Worm (Caenorhabditis elegans) whole organism, L1 larva: Measurements from ENCODE around the gene R04B5.11.
A peak's percentile ranks its signal among the peaks of the same experiment; 100 is the strongest.

Experiments
- C04F5.9 ChIP-seq: sonication (generic microtip); optimal IDR thresholded peaks from 2 replicates; lab custom pipeline; 2016; ENCODE audit warnings: missing genetic modification characterization, missing compliant biosample characterization
- C34B4.2 ChIP-seq: sonication (generic microtip); optimal IDR thresholded peaks from 2 replicates; lab custom pipeline; 2017; ENCODE audit warnings: mild to moderate bottlenecking, missing genetic modification characterization, missing compliant biosample characterization
- F16B12.6 ChIP-seq: fragments of 150-350 bp; optimal IDR thresholded peaks from 2 replicates; lab custom pipeline; 2014; ENCODE audit warnings: missing biosample characterization, missing genetic modification characterization
- Y116A8C.19 ChIP-seq: sonication (generic microtip); optimal IDR thresholded peaks from 2 replicates; lab custom pipeline; 2016; ENCODE audit warnings: missing compliant biosample characterization, missing genetic modification characterization, borderline replicate concordance
- aha-1 ChIP-seq: fragments of 150-350 bp; optimal IDR thresholded peaks from 2 replicates; lab custom pipeline; 2014; ENCODE audit warnings: missing biosample characterization, missing genetic modification characterization
- aly-2 ChIP-seq: fragments of 150-350 bp; optimal IDR thresholded peaks from 2 replicates; lab custom pipeline; 2014; ENCODE audit warnings: missing biosample characterization, missing genetic modification characterization
- blmp-1 ChIP-seq: fragments of 150-350 bp; optimal IDR thresholded peaks from 2 replicates; lab custom pipeline; 2014; ENCODE audit warnings: missing biosample characterization, missing genetic modification characterization
- ceh-82 ChIP-seq, 3 experiments: fragments of 150-350 bp in 1 of 3; sonication (generic microtip) in 2 of 3; optimal IDR thresholded peaks; 2 replicates each; lab custom pipeline; 2014 to 2017; ENCODE audit warnings: missing biosample characterization in 3 of 3, missing genetic modification characterization in 3 of 3
- ceh-90 ChIP-seq: sonication (generic microtip); optimal IDR thresholded peaks from 2 replicates; lab custom pipeline; 2016; ENCODE audit warnings: missing genetic modification characterization, missing compliant biosample characterization
- dsc-1 ChIP-seq: sonication (generic microtip); optimal IDR thresholded peaks from 2 replicates; lab custom pipeline; 2016; ENCODE audit warnings: mild to moderate bottlenecking, missing genetic modification characterization, missing compliant biosample characterization
- efl-1 ChIP-seq, 4 experiments: fragments of 150-350 bp; optimal IDR thresholded peaks in 3 of 4; peaks in 1 of 4; 1 replicate in 1 of 4; 2 replicates in 3 of 4; lab custom pipeline; 2014; ENCODE audit warnings: missing biosample characterization in 2 of 4, missing genetic modification characterization in 2 of 4, missing genetic modification reagents in 2 of 4
- efl-3 ChIP-seq: fragments of 200-800 bp; sonication (Bioruptor generic); optimal IDR thresholded peaks from 2 replicates; lab custom pipeline; 2018; ENCODE audit warnings: mild to moderate bottlenecking, missing genetic modification characterization, missing compliant biosample characterization
- egl-27 ChIP-seq, 2 experiments: fragments of 150-350 bp in 1 of 2; sonication (generic microtip); optimal IDR thresholded peaks; 3 replicates each; lab custom pipeline; 2017 to 2018; ENCODE audit warnings: missing biosample characterization in 2 of 2, missing genetic modification characterization in 2 of 2, missing genetic modification reagents in 2 of 2
- elt-2 ChIP-seq: sonication (generic microtip); optimal IDR thresholded peaks from 2 replicates; lab custom pipeline; 2016; ENCODE audit warnings: missing genetic modification characterization, mild to moderate bottlenecking, inconsistent platforms, missing compliant biosample characterization, missing genetic modification reagents
- elt-3 ChIP-seq, 6 experiments: fragments of 150-350 bp in 1 of 6; sonication (generic microtip); optimal IDR thresholded peaks; 2 replicates each; lab custom pipeline; 2017 to 2018; ENCODE audit warnings: missing biosample characterization in 6 of 6, missing genetic modification characterization in 6 of 6, inconsistent platforms in 1 of 6
- ets-5 ChIP-seq: fragments of 200-800 bp; sonication (Bioruptor generic); IDR thresholded peaks from 2 replicates; pipeline ENCODE4 v1.3.6; 2022; ENCODE audit warnings: missing genetic modification characterization, missing compliant biosample characterization
- fkh-4 ChIP-seq: sonication (generic microtip); optimal IDR thresholded peaks from 2 replicates; lab custom pipeline; 2016; ENCODE audit warnings: missing compliant biosample characterization, missing genetic modification characterization, borderline replicate concordance
- grh-1 ChIP-seq: fragments of 200-800 bp; sonication (Bioruptor generic); IDR thresholded peaks from 2 replicates; pipeline ENCODE4 v1.3.6; 2022; ENCODE audit warnings: missing genetic modification reagents, missing genetic modification characterization, missing compliant biosample characterization
- hpl-2 ChIP-seq: fragments of 150-350 bp; optimal IDR thresholded peaks from 2 replicates; lab custom pipeline; 2014; ENCODE audit warnings: missing biosample characterization, missing genetic modification reagents, missing genetic modification characterization
- isw-1 ChIP-seq: fragments of 200-800 bp; sonication (Bioruptor generic); IDR thresholded peaks from 2 replicates; pipeline ENCODE4 v1.3.6; 2022; ENCODE audit warnings: missing genetic modification characterization, missing compliant biosample characterization
- jun-1 ChIP-seq: fragments of 150-350 bp; optimal IDR thresholded peaks from 2 replicates; lab custom pipeline; 2014; ENCODE audit warnings: missing biosample characterization, missing genetic modification reagents, missing genetic modification characterization
- lin-13 ChIP-seq: fragments of 150-350 bp; optimal IDR thresholded peaks from 2 replicates; lab custom pipeline; 2014; ENCODE audit warnings: missing biosample characterization, missing genetic modification reagents, missing genetic modification characterization
- lin-14 ChIP-seq: fragments of 200-800 bp; sonication (Bioruptor generic); optimal IDR thresholded peaks from 2 replicates; lab custom pipeline; 2018; ENCODE audit warnings: mild to moderate bottlenecking, missing genetic modification characterization, moderate library complexity, missing compliant biosample characterization
- lin-15B ChIP-seq: fragments of 150-350 bp; sonication (generic microtip); optimal IDR thresholded peaks from 3 replicates; lab custom pipeline; 2014; ENCODE audit warnings: missing biosample characterization, missing genetic modification characterization
- lin-35 ChIP-seq, 2 experiments: fragments of 150-350 bp; optimal IDR thresholded peaks; 2 replicates each; lab custom pipeline; 2014; ENCODE audit warnings: missing biosample characterization in 2 of 2, missing genetic modification characterization in 2 of 2, missing genetic modification reagents in 2 of 2
- lsy-2 ChIP-seq, 2 experiments: fragments of 150-350 bp; optimal IDR thresholded peaks; 2 replicates each; lab custom pipeline; 2014; ENCODE audit warnings: missing biosample characterization in 2 of 2, missing genetic modification characterization in 2 of 2
- mab-9 ChIP-seq: fragments of 200-800 bp; sonication (Bioruptor generic); IDR thresholded peaks from 2 replicates; pipeline ENCODE4 v1.3.6; 2022; ENCODE audit warnings: missing genetic modification reagents, missing genetic modification characterization, missing compliant biosample characterization
- mdl-1 ChIP-seq, 2 experiments: fragments of 150-350 bp; optimal IDR thresholded peaks; 2 replicates each; lab custom pipeline; 2014 to 2017; ENCODE audit warnings: missing biosample characterization in 2 of 2, missing genetic modification characterization in 2 of 2, inconsistent platforms in 1 of 2
- mep-1 ChIP-seq: fragments of 150-350 bp; optimal IDR thresholded peaks from 2 replicates; lab custom pipeline; 2014; ENCODE audit warnings: missing biosample characterization, missing genetic modification characterization
- nhr-19 ChIP-seq: fragments of 200-800 bp; sonication (Bioruptor generic); conservative IDR thresholded peaks from 2 replicates; pipeline ENCODE4 v1.3.6; 2022; ENCODE audit warnings: missing genetic modification characterization, missing compliant biosample characterization
- nhr-20 ChIP-seq: sonication (generic microtip); optimal IDR thresholded peaks from 2 replicates; lab custom pipeline; 2016; ENCODE audit warnings: mild to moderate bottlenecking, missing genetic modification characterization, missing compliant biosample characterization
- nhr-237 ChIP-seq: fragments of 150-350 bp; optimal IDR thresholded peaks from 2 replicates; lab custom pipeline; 2014; ENCODE audit warnings: missing biosample characterization, missing genetic modification characterization
- nhr-47 ChIP-seq: sonication (generic microtip); optimal IDR thresholded peaks from 2 replicates; lab custom pipeline; 2016; ENCODE audit warnings: mild to moderate bottlenecking, missing genetic modification characterization, moderate library complexity, missing compliant biosample characterization
- nhr-71 ChIP-seq: sonication (generic microtip); optimal IDR thresholded peaks from 2 replicates; lab custom pipeline; 2016; ENCODE audit warnings: mild to moderate bottlenecking, missing genetic modification characterization, moderate library complexity, missing compliant biosample characterization
- nhr-76 ChIP-seq: sonication (generic microtip); optimal IDR thresholded peaks from 2 replicates; lab custom pipeline; 2017; ENCODE audit warnings: missing biosample characterization, missing genetic modification characterization
- nhr-84 ChIP-seq: sonication (generic microtip); optimal IDR thresholded peaks from 2 replicates; lab custom pipeline; 2017; ENCODE audit warnings: missing biosample characterization, missing genetic modification characterization
- nhr-85 ChIP-seq: sonication (generic microtip); peaks from one replicate; lab custom pipeline; 2016; ENCODE audit warnings: missing genetic modification characterization, inconsistent platforms, missing compliant biosample characterization
- pax-3 ChIP-seq: fragments of 200-800 bp; sonication (Bioruptor generic); optimal IDR thresholded peaks from 2 replicates; lab custom pipeline; 2018; ENCODE audit warnings: mild to moderate bottlenecking, missing genetic modification characterization, moderate library complexity, missing compliant biosample characterization
- rnt-1 ChIP-seq: sonication (generic microtip); optimal IDR thresholded peaks from 2 replicates; lab custom pipeline; 2016; ENCODE audit warnings: mild to moderate bottlenecking, missing genetic modification characterization, moderate library complexity, missing compliant biosample characterization
- snu-23 ChIP-seq: sonication (generic microtip); optimal IDR thresholded peaks from 2 replicates; lab custom pipeline; 2016; ENCODE audit warnings: missing genetic modification characterization, missing compliant biosample characterization
- swsn-7 ChIP-seq: sonication (generic microtip); optimal IDR thresholded peaks from 2 replicates; lab custom pipeline; 2016; ENCODE audit warnings: missing genetic modification characterization, missing compliant biosample characterization
- tbx-2 ChIP-seq: sonication (generic microtip); optimal IDR thresholded peaks from 2 replicates; lab custom pipeline; 2016; ENCODE audit warnings: missing genetic modification characterization, missing compliant biosample characterization
- tlp-1 ChIP-seq: fragments of 150-350 bp; optimal IDR thresholded peaks from 2 replicates; lab custom pipeline; 2014; ENCODE audit warnings: missing biosample characterization, missing genetic modification characterization
- unc-130 ChIP-seq: fragments of 150-350 bp; optimal IDR thresholded peaks from 2 replicates; lab custom pipeline; 2017; ENCODE audit warnings: missing biosample characterization, missing genetic modification characterization, inconsistent platforms
- unc-30 ChIP-seq: sonication (generic microtip); optimal IDR thresholded peaks from 2 replicates; lab custom pipeline; 2017; ENCODE audit warnings: missing biosample characterization, missing genetic modification characterization
- unc-98 ChIP-seq: fragments of 200-800 bp; sonication (Bioruptor generic); IDR thresholded peaks from 2 replicates; pipeline ENCODE4 v1.3.6; 2022; ENCODE audit warnings: missing genetic modification characterization, missing compliant biosample characterization
- xbp-1 ChIP-seq: sonication (generic microtip); optimal IDR thresholded peaks from 2 replicates; lab custom pipeline; 2016; ENCODE audit warnings: missing genetic modification characterization, missing compliant biosample characterization
- zip-4 ChIP-seq: fragments of 200-800 bp; sonication (Bioruptor generic); optimal IDR thresholded peaks from 2 replicates; lab custom pipeline; 2018; ENCODE audit warnings: mild to moderate bottlenecking, missing genetic modification characterization, moderate library complexity, missing compliant biosample characterization
- ztf-11 ChIP-seq, 2 experiments: sonication (generic microtip); optimal IDR thresholded peaks; 2 replicates each; lab custom pipeline; 2016 to 2017; ENCODE audit warnings: missing genetic modification characterization in 2 of 2, missing biosample characterization in 1 of 2, missing compliant biosample characterization in 1 of 2

R04B5.11 gene

ce11 chrV:10046503-10046902 lies 44.5 kb downstream of the R04B5.11 start:
- TF ChIP-seq grh-1 (no peak), fkh-4 (no peak), mab-9 (GFP tag; lab: Robert Waterston, UW) (no peak), nhr-19 (no peak), blmp-1 (tag; lab: Kevin White, UChicago) (peak; percentile 79), unc-30 (tag; lab: Kevin White, UChicago) (no peak), egl-27 (tag; optimal IDR thresholded peaks at IDR 0.05; lab: Kevin White, UChicago) (no peak), zip-4 (no peak), snu-23 (GFP tag; lab: Kevin White, UChicago) (peak; percentile 1), lin-14 (peak; percentile 54), nhr-20 (tag; lab: Kevin White, UChicago) (peak; percentile 10), rnt-1 (no peak), efl-1 (optimal IDR thresholded peaks at IDR 0.05; lab: Kevin White, UChicago) (no peak), efl-1 (GFP tag; optimal IDR thresholded peaks at IDR 0.05 in 1 of 2; lab: Kevin White, UChicago) (peak in 1 of 2 experiments; percentile 72), pax-3 (tag; lab: Kevin White, UChicago) (no peak), xbp-1 (tag; lab: Kevin White, UChicago) (peak; percentile 24), mdl-1 (tag; optimal IDR thresholded peaks at IDR 0.05; lab: Kevin White, UChicago) (no peak), unc-130 (no peak), lin-15B (tag; lab: Kevin White, UChicago) (no peak), nhr-85 (tag; lab: Kevin White, UChicago) (peak; percentile 76), jun-1 (no peak), lin-35 (GFP tag; optimal IDR thresholded peaks at IDR 0.05; lab: Kevin White, UChicago) (peak in 1 of 2 experiments; percentile 16), lsy-2 (tag; optimal IDR thresholded peaks at IDR 0.05; lab: Kevin White, UChicago) (peak in 1 of 2 experiments; percentile 36), nhr-237 (tag; lab: Kevin White, UChicago) (no peak), elt-3 (tag; optimal IDR thresholded peaks at IDR 0.05; lab: Kevin White, UChicago) (peak in 1 of 6 experiments; percentile 37), mep-1 (tag; lab: Kevin White, UChicago) (peak; percentile 51)

- no peak for TF ChIP-seq nhr-47
- no peak for TF ChIP-seq dsc-1
- TF ChIP-seq lin-14: peak; percentile 9
- no peak for TF ChIP-seq aly-2 (tag; lab: Kevin White, UChicago)
- no peak for TF ChIP-seq tbx-2 (tag; lab: Kevin White, UChicago)
- peak; percentile 16 for TF ChIP-seq nhr-85 (tag; lab: Kevin White, UChicago)
- TF ChIP-seq nhr-71: no peak
- TF ChIP-seq mep-1 (tag; lab: Kevin White, UChicago): peak; percentile 9
- TF ChIP-seq C34B4.2 (tag; lab: Kevin White, UChicago): no peak
- no peak for TF ChIP-seq pax-3 (tag; lab: Kevin White, UChicago)
- TF ChIP-seq elt-2 (tag; lab: Kevin White, UChicago): no peak
- TF ChIP-seq hpl-2 (GFP tag; lab: Kevin White, UChicago): no peak
- no peak for TF ChIP-seq tlp-1 (tag; lab: Kevin White, UChicago)
- no peak for TF ChIP-seq F16B12.6 (tag; lab: Kevin White, UChicago)
Observed at ce11 chrV:10044735-10045134, 46.3 kb downstream of the R04B5.11 start.

ce11 chrV:10043234-10043796 lies 47.7 kb downstream of the R04B5.11 start, which contains the start of gene T06E8.8:
Gene T06E8.8 (plus strand): TSS chrV:10043746.
- TF ChIP-seq blmp-1 (tag; lab: Kevin White, UChicago): peak; percentile 97
- TF ChIP-seq unc-98 (GFP tag; lab: Robert Waterston, UW): no peak
- no peak for TF ChIP-seq dsc-1
- no peak for TF ChIP-seq Y116A8C.19 (tag; lab: Kevin White, UChicago)
- TF ChIP-seq lin-13 (GFP tag; lab: Kevin White, UChicago): peak; percentile 37
- TF ChIP-seq tlp-1 (tag; lab: Kevin White, UChicago): no peak
- no peak for TF ChIP-seq C04F5.9
- TF ChIP-seq aha-1 (tag; lab: Kevin White, UChicago): no peak
- TF ChIP-seq isw-1 (GFP tag; lab: Robert Waterston, UW): no peak
- TF ChIP-seq swsn-7: peak; percentile 65
- peak; percentile 73 for TF ChIP-seq nhr-47
- no peak for TF ChIP-seq ets-5
- peak in 2 of 3 experiments; percentile 35 to 64 for TF ChIP-seq ceh-82 (tag; optimal IDR thresholded peaks at IDR 0.05; lab: Kevin White, UChicago)
- TF ChIP-seq ztf-11 (tag; optimal IDR thresholded peaks at IDR 0.05; lab: Kevin White, UChicago): no peak
- no peak for TF ChIP-seq ceh-90 (tag; lab: Kevin White, UChicago)
- no peak for TF ChIP-seq efl-3 (GFP tag; lab: Kevin White, UChicago)
- peak; percentile 81 for TF ChIP-seq nhr-19
- TF ChIP-seq C34B4.2 (tag; lab: Kevin White, UChicago): no peak
- TF ChIP-seq pax-3 (tag; lab: Kevin White, UChicago): no peak
- TF ChIP-seq nhr-84 (tag; lab: Kevin White, UChicago): no peak
- no peak for TF ChIP-seq nhr-76 (tag; lab: Kevin White, UChicago)
